Fruit fly (Drosophila melanogaster) whole organism, embryonic: Measurements from ENCODE around the gene Cpr67Fb.

Source experiments
- Ada2b ChIP-seq: fragments of 200-800 bp; sonication (Bioruptor generic); IDR thresholded peaks from 2 replicates; pipeline ENCODE4 v1.3.6; 2022; ENCODE audit warnings: missing biosample characterization, missing genetic modification characterization
- Bdp1 ChIP-seq: fragments of 200-800 bp; sonication (Bioruptor generic); optimal IDR thresholded peaks from 3 replicates; lab custom pipeline; 2016; ENCODE audit warnings: missing biosample characterization, missing genetic modification characterization
- Blimp-1 ChIP-seq: fragments of 200-800 bp; sonication (Bioruptor generic); optimal IDR thresholded peaks from 3 replicates; lab custom pipeline; 2018; ENCODE audit warnings: missing biosample characterization, missing genetic modification characterization, mild to moderate bottlenecking, moderate library complexity, missing genetic modification reagents
- CG10274 ChIP-seq: fragments of 200-800 bp; sonication (Bioruptor generic); optimal IDR thresholded peaks from 3 replicates; lab custom pipeline; 2017; ENCODE audit warnings: missing biosample characterization, mild to moderate bottlenecking, missing genetic modification characterization
- CG10979 ChIP-seq: fragments of 200-800 bp; sonication (Bioruptor generic); optimal IDR thresholded peaks from 2 replicates; lab custom pipeline; 2018; ENCODE audit warnings: missing biosample characterization, mild to moderate bottlenecking, missing genetic modification characterization, moderate library complexity
- CG11504 ChIP-seq: fragments of 200-800 bp; sonication (Bioruptor generic); optimal IDR thresholded peaks from 3 replicates; lab custom pipeline; 2019; ENCODE audit warnings: missing biosample characterization, mild to moderate bottlenecking, missing genetic modification characterization, moderate library complexity
- CG12236 ChIP-seq: fragments of 200-800 bp; sonication (Bioruptor generic); optimal IDR thresholded peaks from 2 replicates; lab custom pipeline; 2016; ENCODE audit warnings: missing biosample characterization, missing genetic modification characterization
- CG12391 ChIP-seq: fragments of 200-800 bp; sonication (Bioruptor generic); optimal IDR thresholded peaks from 3 replicates; lab custom pipeline; 2018; ENCODE audit warnings: missing biosample characterization, mild to moderate bottlenecking, missing genetic modification characterization, moderate library complexity
- CG12744 ChIP-seq: fragments of 200-800 bp; sonication (Bioruptor generic); optimal IDR thresholded peaks from 2 replicates; lab custom pipeline; 2016; ENCODE audit warnings: missing biosample characterization, missing genetic modification characterization
- CG13775 ChIP-seq: fragments of 200-800 bp; sonication (Bioruptor generic); optimal IDR thresholded peaks from 3 replicates; lab custom pipeline; 2017; ENCODE audit warnings: missing biosample characterization, mild to moderate bottlenecking, missing genetic modification characterization
- CG14710 ChIP-seq: fragments of 200-800 bp; sonication (Bioruptor generic); optimal IDR thresholded peaks from 3 replicates; lab custom pipeline; 2019; ENCODE audit warnings: missing biosample characterization, mild to moderate bottlenecking, missing genetic modification characterization, moderate library complexity
- CG17359 ChIP-seq: fragments of 200-800 bp; sonication (Bioruptor generic); optimal IDR thresholded peaks from 3 replicates; lab custom pipeline; 2018; ENCODE audit warnings: missing biosample characterization, mild to moderate bottlenecking, missing genetic modification characterization, moderate library complexity
- CG2116 ChIP-seq: fragments of 200-800 bp; sonication (Bioruptor generic); optimal IDR thresholded peaks from 3 replicates; lab custom pipeline; 2018; ENCODE audit warnings: missing biosample characterization, mild to moderate bottlenecking, missing genetic modification characterization
- CG2712 ChIP-seq: fragments of 200-800 bp; optimal IDR thresholded peaks from 3 replicates; lab custom pipeline; 2019; ENCODE audit warnings: missing biosample characterization, mild to moderate bottlenecking, missing genetic modification characterization, moderate library complexity
- CG6813 ChIP-seq: fragments of 200-800 bp; sonication (Bioruptor generic); optimal IDR thresholded peaks from 2 replicates; lab custom pipeline; 2017; ENCODE audit warnings: missing biosample characterization, missing genetic modification characterization, mild to moderate bottlenecking, moderate library complexity, missing genetic modification reagents
- Drgx ChIP-seq: fragments of 200-800 bp; sonication (Bioruptor generic); IDR thresholded peaks from 2 replicates; pipeline ENCODE4 v1.3.6; 2022; ENCODE audit warnings: missing biosample characterization, missing genetic modification characterization
- H15 ChIP-seq: fragments of 200-800 bp; sonication (Bioruptor generic); IDR thresholded peaks from 3 replicates; pipeline ENCODE4 v1.3.6; 2022; ENCODE audit warnings: missing biosample characterization, missing genetic modification characterization
- HLH3B ChIP-seq: fragments of 200-800 bp; sonication (Bioruptor generic); IDR thresholded peaks from 2 replicates; pipeline ENCODE4 v1.3.6; 2022; ENCODE audit warnings: missing biosample characterization, missing genetic modification characterization
- Neu2 ChIP-seq: fragments of 200-800 bp; sonication (Bioruptor generic); optimal IDR thresholded peaks from 3 replicates; lab custom pipeline; 2016; ENCODE audit warnings: missing biosample characterization, missing genetic modification characterization, borderline replicate concordance
- Poxn ChIP-seq: fragments of 200-800 bp; sonication (Bioruptor generic); IDR thresholded peaks from 2 replicates; pipeline ENCODE4 v1.3.6; 2022; ENCODE audit warnings: missing biosample characterization, missing genetic modification characterization
- Sry-δ ChIP-seq: fragments of 200-800 bp; sonication (Bioruptor generic); optimal IDR thresholded peaks from 2 replicates; lab custom pipeline; 2016; ENCODE audit warnings: missing biosample characterization, missing genetic modification characterization
- Xrp1 ChIP-seq: fragments of 200-800 bp; sonication (Bioruptor generic); IDR thresholded peaks from 2 replicates; pipeline ENCODE4 v1.3.6; 2022; ENCODE audit warnings: missing biosample characterization, missing genetic modification characterization
- ato ChIP-seq: fragments of 200-800 bp; sonication (Bioruptor generic); IDR thresholded peaks from 2 replicates; pipeline ENCODE4 v1.3.6; 2022; ENCODE audit warnings: missing biosample characterization, missing genetic modification characterization; ENCODE audit not compliant: partially characterized antibody
- bsh ChIP-seq, 2 experiments: fragments of 200-800 bp; sonication (Bioruptor generic); optimal IDR thresholded peaks; 2 replicates each; lab custom pipeline; 2017 to 2018; ENCODE audit warnings: mild to moderate bottlenecking in 2 of 2, missing biosample characterization in 2 of 2, missing genetic modification characterization in 2 of 2, moderate library complexity in 1 of 2
- dmrt99B ChIP-seq: fragments of 200-800 bp; sonication (Bioruptor generic); optimal IDR thresholded peaks from 2 replicates; lab custom pipeline; 2018; ENCODE audit warnings: missing biosample characterization, mild to moderate bottlenecking, missing genetic modification characterization, moderate library complexity
- gem ChIP-seq: fragments of 200-800 bp; sonication (Bioruptor generic); optimal IDR thresholded peaks from 2 replicates; lab custom pipeline; 2019; ENCODE audit warnings: missing biosample characterization, mild to moderate bottlenecking, missing genetic modification characterization, moderate library complexity
- hkb ChIP-seq, 2 experiments: fragments of 200-800 bp in 1 of 2; fragments of >200 bp in 1 of 2; sonication (Bioruptor generic) in 1 of 2; IDR thresholded peaks in 1 of 2; optimal IDR thresholded peaks in 1 of 2; 2 replicates each; pipeline versions ENCODE4 v1.3.6 to Lab custom; 2017 to 2022; ENCODE audit warnings: missing biosample characterization in 1 of 2, missing genetic modification characterization in 1 of 2
- nau ChIP-seq: fragments of 200-800 bp; sonication (Bioruptor generic); optimal IDR thresholded peaks from 3 replicates; lab custom pipeline; 2017; ENCODE audit warnings: missing biosample characterization, mild to moderate bottlenecking, missing genetic modification characterization, missing genetic modification reagents
- nmo ChIP-seq: fragments of 200-800 bp; sonication (Bioruptor generic); optimal IDR thresholded peaks from 2 replicates; lab custom pipeline; 2018; ENCODE audit warnings: missing biosample characterization, mild to moderate bottlenecking, missing genetic modification characterization, moderate library complexity
- phol ChIP-seq: fragments of 200-800 bp; sonication (Bioruptor generic); optimal IDR thresholded peaks from 3 replicates; lab custom pipeline; 2018; ENCODE audit warnings: missing biosample characterization, mild to moderate bottlenecking, missing genetic modification characterization, moderate library complexity
- sens ChIP-seq: fragments of 200-800 bp; sonication (Bioruptor generic); peaks from one replicate; lab custom pipeline; 2016; ENCODE audit warnings: missing biosample characterization, missing genetic modification characterization
- usp ChIP-seq: fragments of >200 bp; optimal IDR thresholded peaks from 2 replicates; lab custom pipeline; 2017; ENCODE audit warnings: missing biosample characterization, missing genetic modification characterization
- vfl ChIP-seq: fragments of 200-800 bp; sonication (Bioruptor generic); optimal IDR thresholded peaks from 2 replicates; lab custom pipeline; 2016; ENCODE audit warnings: missing biosample characterization, missing genetic modification characterization
- vvl ChIP-seq: fragments of 200-800 bp; sonication (Bioruptor generic); IDR thresholded peaks from 2 replicates; pipeline ENCODE4 v1.3.6; 2022; ENCODE audit warnings: missing biosample characterization, missing genetic modification characterization
- wek ChIP-seq: fragments of 200-800 bp; sonication (Bioruptor generic); optimal IDR thresholded peaks from 3 replicates; lab custom pipeline; 2018; ENCODE audit warnings: missing biosample characterization, mild to moderate bottlenecking, missing genetic modification characterization, moderate library complexity

Cpr67Fb gene

dm6 chr3L:10903449-10903848 lies 9.5 kb downstream of the Cpr67Fb start:
- TF ChIP-seq CG13775 (GFP tag; lab: Kevin White, UChicago) = no peak
- peak; percentile 45; the same call in 1 of the 2 replicates for TF ChIP-seq Drgx (GFP tag; lab: Robert Waterston, UW)
- TF ChIP-seq CG12391 (tag; lab: Kevin White, UChicago) = no peak
- TF ChIP-seq bsh (GFP tag; optimal IDR thresholded peaks at IDR 0.05; lab: Kevin White, UChicago) = peak in 1 of 2 experiments; percentile 1
- peak; percentile 8 for TF ChIP-seq CG2712 (tag; lab: Kevin White, UChicago)
- TF ChIP-seq CG11504 (tag; lab: Kevin White, UChicago) = peak; percentile 8
- no peak for TF ChIP-seq CG2116
- TF ChIP-seq CG14710 (tag; lab: Kevin White, UChicago) = no peak
- no peak for TF ChIP-seq wek (GFP tag; lab: Kevin White, UChicago)
- TF ChIP-seq CG6813 (GFP tag; lab: Kevin White, UChicago) = no peak
- TF ChIP-seq sens (GFP tag; lab: Kevin White, UChicago) = peak; percentile 57

- TF ChIP-seq nau (GFP tag; lab: Kevin White, UChicago) (no peak), CG10979 (tag; lab: Kevin White, UChicago) (peak; percentile 20), gem (tag; lab: Kevin White, UChicago) (peak; percentile 25), Blimp-1 (GFP tag; lab: Kevin White, UChicago) (peak; percentile 15), usp (GFP tag; lab: Kevin White, UChicago) (no peak), H15 (GFP tag; lab: Robert Waterston, UW) (no peak), dmrt99B (tag; lab: Kevin White, UChicago) (peak; percentile 25), Poxn (GFP tag; lab: Robert Waterston, UW) (no peak), CG11504 (tag; lab: Kevin White, UChicago) (peak; percentile 51), CG2712 (tag; lab: Kevin White, UChicago) (peak; percentile 11), vvl (GFP tag; lab: Robert Waterston, UW) (0 out of 2 replicates have a peak, but pooled peaks have one; percentile 14), Neu2 (GFP tag; lab: Kevin White, UChicago) (no peak), Bdp1 (GFP tag; lab: Kevin White, UChicago) (no peak), CG12236 (GFP tag; lab: Kevin White, UChicago) (no peak), CG10274 (GFP tag; lab: Kevin White, UChicago) (no peak), hkb (optimal IDR thresholded peaks at IDR 0.05; lab: Kevin White, UChicago) (no peak), hkb (GFP tag; IDR thresholded peaks at IDR 0.05; lab: Robert Waterston, UW) (peak; percentile 34; the same call in 1 of the 2 replicates), CG17359 (peak; percentile 11), phol (tag; lab: Kevin White, UChicago) (peak; percentile 24), Sry-δ (GFP tag; lab: Kevin White, UChicago) (no peak), vfl (GFP tag; lab: Kevin White, UChicago) (no peak), nmo (peak; percentile 9), sens (GFP tag; lab: Kevin White, UChicago) (peak; percentile 45), HLH3B (GFP tag; lab: Robert Waterston, UW) (0 out of 2 replicates have a peak, but pooled peaks have one; percentile 41), ato (GFP tag; lab: Robert Waterston, UW) (no peak), Xrp1 (peak; percentile 34; the same call in 1 of the 2 replicates), Ada2b (peak; percentile 24; the same call in 1 of the 2 replicates)
These were observed 10.8 kb downstream of the Cpr67Fb start for dm6 chr3L:10904770-10905169.

dm6 chr3L:10909612-10910011 lies 15.6 kb downstream of the Cpr67Fb start:
- TF ChIP-seq sens (GFP tag; lab: Kevin White, UChicago) (peak; percentile 20), CG12744 (GFP tag; lab: Kevin White, UChicago) (no peak)
